Worm (Caenorhabditis elegans) whole organism, young adult: ENCODE measurements around the gene ZK1248.11.

Experiments
- F23B12.7 ChIP-seq: sonication (generic microtip); optimal IDR thresholded peaks from 2 replicates; lab custom pipeline; 2017; ENCODE audit warnings: missing genetic modification characterization, mild to moderate bottlenecking, missing compliant biosample characterization, antibody characterized with exemption, moderate library complexity; ENCODE audit not compliant: insufficient read depth
- F37B4.10 ChIP-seq: fragments of 200-800 bp; sonication (Bioruptor generic); IDR thresholded peaks from 2 replicates; pipeline ENCODE4 v1.3.6; 2022; ENCODE audit warnings: missing genetic modification characterization, missing compliant biosample characterization
- K11D2.4 ChIP-seq: fragments of 200-800 bp; sonication (Bioruptor generic); IDR thresholded peaks from 2 replicates; pipeline ENCODE4 v1.3.6; 2022; ENCODE audit warnings: missing genetic modification reagents, missing genetic modification characterization, missing compliant biosample characterization
- Y95B8A.8 ChIP-seq: fragments of 200-800 bp; sonication (Bioruptor generic); IDR thresholded peaks from 2 replicates; pipeline ENCODE4 v1.3.6; 2022; ENCODE audit warnings: missing genetic modification reagents, missing genetic modification characterization, missing compliant biosample characterization
- athp-1 ChIP-seq: sonication (generic microtip); optimal IDR thresholded peaks from 2 replicates; lab custom pipeline; 2017; ENCODE audit warnings: mild to moderate bottlenecking, missing genetic modification characterization, missing compliant biosample characterization
- bed-2 ChIP-seq: fragments of 200-800 bp; sonication (Bioruptor generic); IDR thresholded peaks from 2 replicates; pipeline ENCODE4 v1.3.6; 2022; ENCODE audit warnings: missing genetic modification reagents, missing genetic modification characterization, missing compliant biosample characterization
- ets-4 ChIP-seq: fragments of 200-800 bp; sonication (Bioruptor generic); optimal IDR thresholded peaks from 2 replicates; lab custom pipeline; 2018; ENCODE audit warnings: mild to moderate bottlenecking, missing genetic modification characterization, missing compliant biosample characterization
- let-526 ChIP-seq: fragments of 200-800 bp; sonication (Bioruptor generic); IDR thresholded peaks from 2 replicates; pipeline ENCODE4 v1.3.6; 2022; ENCODE audit warnings: missing genetic modification reagents, missing genetic modification characterization, missing compliant biosample characterization
- madf-3 ChIP-seq: fragments of 200-800 bp; sonication (Bioruptor generic); IDR thresholded peaks from 2 replicates; pipeline ENCODE4 v1.3.6; 2022; ENCODE audit warnings: missing genetic modification reagents, missing genetic modification characterization, missing compliant biosample characterization
- nhr-179 ChIP-seq: sonication (generic microtip); optimal IDR thresholded peaks from 2 replicates; lab custom pipeline; 2016; ENCODE audit warnings: mild to moderate bottlenecking, missing genetic modification characterization, missing compliant biosample characterization
- snpc-1.3 ChIP-seq: sonication (generic microtip); optimal IDR thresholded peaks from 2 replicates; lab custom pipeline; 2017; ENCODE audit warnings: missing genetic modification characterization, mild to moderate bottlenecking, missing compliant biosample characterization, antibody characterized with exemption, moderate library complexity, missing genotype, missing genetic modification reagents; ENCODE audit not compliant: insufficient read depth
- snpc-4 ChIP-seq, 5 experiments: fragments of 150-350 bp in 1 of 5; sonication (generic microtip) in 4 of 5; optimal IDR thresholded peaks; 2 replicates each; lab custom pipeline; 2014 to 2018; ENCODE audit warnings: missing genetic modification characterization in 5 of 5, missing biosample characterization in 3 of 5, antibody characterized with exemption in 2 of 5, mild to moderate bottlenecking in 2 of 5, missing compliant biosample characterization in 2 of 5, missing genotype in 2 of 5, moderate library complexity in 2 of 5, missing genetic modification reagents in 1 of 5

- no peak for TF ChIP-seq F23B12.7 (tag; lab: Kevin White, UChicago)
- TF ChIP-seq F37B4.10 (GFP tag; lab: Robert Waterston, UW) = no peak
- TF ChIP-seq ets-4 (GFP tag; lab: Kevin White, UChicago) = no peak
- TF ChIP-seq snpc-4 (GFP tag; optimal IDR thresholded peaks at IDR 0.05; lab: Kevin White, UChicago) = no peak
- no peak for TF ChIP-seq snpc-4 (tag; optimal IDR thresholded peaks at IDR 0.05; lab: Kevin White, UChicago)
- TF ChIP-seq K11D2.4 (GFP tag; lab: Robert Waterston, UW) = no peak
- no peak for TF ChIP-seq let-526 (GFP tag; lab: Robert Waterston, UW)
- no peak for TF ChIP-seq snpc-1.3 (tag; lab: Kevin White, UChicago)
- no peak for TF ChIP-seq bed-2 (GFP tag; lab: Robert Waterston, UW)
- TF ChIP-seq madf-3 (GFP tag; lab: Robert Waterston, UW) = no peak
- TF ChIP-seq Y95B8A.8 = no peak
- no peak for TF ChIP-seq nhr-179 (tag; lab: Kevin White, UChicago)
- TF ChIP-seq athp-1 (tag; lab: Kevin White, UChicago) = no peak
Measured at ce11 chrII:5853261-5853660, 24.9 kb upstream of the ZK1248.11 start.
